Fruit fly (Drosophila melanogaster) Kc167 (cell line): Measurements from ENCODE around the gene CG1137.

Experiments
- Myc ChIP-seq: fragments of >200 bp; optimal IDR thresholded peaks from 2 replicates; lab custom pipeline; 2017; ENCODE audit warnings: missing external identifiers
- Sin3A ChIP-seq: fragments of >200 bp; optimal IDR thresholded peaks from 2 replicates; lab custom pipeline; 2018; ENCODE audit warnings: missing external identifiers
- h ChIP-seq: fragments of >200 bp; optimal IDR thresholded peaks from 3 replicates; lab custom pipeline; 2018; ENCODE audit warnings: missing external identifiers
- insv ChIP-seq: fragments of >200 bp; optimal IDR thresholded peaks from 3 replicates; lab custom pipeline; 2018; ENCODE audit warnings: missing external identifiers
- psq ChIP-seq: fragments of >200 bp; optimal IDR thresholded peaks from 2 replicates; lab custom pipeline; 2017; ENCODE audit warnings: missing external identifiers
- ttk ChIP-seq: sonication (Bioruptor generic); optimal IDR thresholded peaks from 2 replicates; lab custom pipeline; 2017; ENCODE audit warnings: missing external identifiers

dm6 chr3R:6580484-6580883 lies 20.3 kb upstream of the CG1137 start, which contains the start of gene CG2336:
- TF ChIP-seq ttk (lab: Kevin White, UChicago): no peak
- no peak for TF ChIP-seq psq (lab: Kevin White, UChicago)
- TF ChIP-seq insv: no peak
- TF ChIP-seq Myc (lab: Kevin White, UChicago): no peak
- TF ChIP-seq h (lab: Kevin White, UChicago): no peak
- no peak for TF ChIP-seq Sin3A (lab: Kevin White, UChicago)
